Fruit fly (Drosophila melanogaster): ENCODE measurements around the gene okr.
A peak's percentile ranks its signal among the peaks of the same experiment; 100 is the strongest.

Gene okr

dm6 chr2L:2993236-2993635 lies 677 bp upstream of the okr start (continued):
- TF ChIP-seq CG13296 (GFP tag; optimal IDR thresholded peaks at IDR 0.05) (peak; percentile 14), Hey (tag; optimal IDR thresholded peaks at IDR 0.05) (peak; percentile 83), Aef1 (GFP tag; IDR thresholded peaks at IDR 0.05) (0 out of 3 replicates have a peak, but pooled peaks have one; percentile 29), CG34422 (GFP tag; IDR thresholded peaks at IDR 0.05) (peak; percentile 35; the same call in 1 of the 3 replicates), gsb (GFP tag; IDR thresholded peaks at IDR 0.05) (no peak), Ssrp (tag; optimal IDR thresholded peaks at IDR 0.05) (no peak), org-1 (GFP tag; optimal IDR thresholded peaks at IDR 0.05) (no peak), CG4328 (GFP tag; optimal IDR thresholded peaks at IDR 0.05) (peak; percentile 8), CG4360 (GFP tag; IDR thresholded peaks at IDR 0.05) (peak; percentile 93), gce (GFP tag; IDR thresholded peaks at IDR 0.05) (0 out of 3 replicates have a peak, but pooled peaks have one; percentile 26), CG12391 (tag; optimal IDR thresholded peaks at IDR 0.05) (no peak), cg (GFP tag; optimal IDR thresholded peaks at IDR 0.05) (peak; percentile 82)

dm6 chr2L:2987681-2988381 lies 4.7 kb downstream of the okr start, which contains the start of the genes Chd1 and Bem46:
Gene Chd1, minus strand, starts transcription at chr2L:2987723.
Gene Bem46, plus strand, starts transcription at chr2L:2988116.
- TF ChIP-seq ems (GFP tag; optimal IDR thresholded peaks at IDR 0.05) (peak; percentile 69), ttk (GFP tag; IDR thresholded peaks at IDR 0.05) (peak; percentile 82), CG8388 (GFP tag; optimal IDR thresholded peaks at IDR 0.05) (peak; percentile 91), wdn (GFP tag; IDR thresholded peaks at IDR 0.05) (peak; percentile 66), ken (GFP tag; IDR thresholded peaks at IDR 0.05) (peak; percentile 83), CG12155 (GFP tag; optimal IDR thresholded peaks at IDR 0.05) (peak; percentile 88), bigmax (GFP tag; optimal IDR thresholded peaks at IDR 0.05) (no peak), CG1602 (GFP tag; optimal IDR thresholded peaks at IDR 0.05) (peak; percentile 88), Fer2 (tag; optimal IDR thresholded peaks at IDR 0.05) (peak; percentile 74), H15 (GFP tag; IDR thresholded peaks at IDR 0.05) (peak; percentile 80), CG6854 (GFP tag; optimal IDR thresholded peaks at IDR 0.05) (no peak), CG15479 (GFP tag; optimal IDR thresholded peaks at IDR 0.05) (peak; percentile 1), Opbp (GFP tag; IDR thresholded peaks at IDR 0.05; ENCODE audit: partially characterized antibody) (no peak; the same call in 2 of the 3 replicates), nerfin-1 (tag; optimal IDR thresholded peaks at IDR 0.05) (peak; percentile 77), CG8089 (GFP tag; optimal IDR thresholded peaks at IDR 0.05) (peak; percentile 57), CG1647 (GFP tag; optimal IDR thresholded peaks at IDR 0.05) (peak; percentile 41), CG10979 (tag; optimal IDR thresholded peaks at IDR 0.05) (peak; percentile 77), HLH4C (GFP tag; IDR thresholded peaks at IDR 0.05; ENCODE audit: partially characterized antibody) (no peak), Sin3A (optimal IDR thresholded peaks at IDR 0.05) (peak; percentile 59), CG4730 (GFP tag; IDR thresholded peaks at IDR 0.05) (peak; percentile 86), crol (GFP tag; IDR thresholded peaks at IDR 0.05) (peak; percentile 33; the same call in 1 of the 2 replicates), CG2889 (GFP tag; IDR thresholded peaks at IDR 0.05) (peak; percentile 84; the same call in 2 of the 3 replicates), CG2116 (GFP tag; optimal IDR thresholded peaks at IDR 0.05) (peak; percentile 94), Hr51 (GFP tag; optimal IDR thresholded peaks at IDR 0.05) (peak in 1 of 2 experiments; percentile 64), Hey (tag; optimal IDR thresholded peaks at IDR 0.05) (no peak), ato (GFP tag; IDR thresholded peaks at IDR 0.05; ENCODE audit: partially characterized antibody) (no peak), Rx (GFP tag; IDR thresholded peaks at IDR 0.05) (peak; percentile 65), MBD-R2 (GFP tag; IDR thresholded peaks at IDR 0.05) (peak; percentile 90), CG11560 (tag; IDR thresholded peaks at IDR 0.05) (peak; percentile 70; the same call in 2 of the 3 replicates), bab2 (GFP tag; optimal IDR thresholded peaks at IDR 0.05) (peak; percentile 79), mam (GFP tag; optimal IDR thresholded peaks at IDR 0.05) (peak; percentile 89), tgo (GFP tag; IDR thresholded peaks at IDR 0.05) (peak; percentile 85), YL-1 (GFP tag; optimal IDR thresholded peaks at IDR 0.05) (peak; percentile 90), Elba2 (GFP tag; optimal IDR thresholded peaks at IDR 0.05) (peak; percentile 1), lmd (GFP tag; IDR thresholded peaks at IDR 0.05) (peak; percentile 90), insv (GFP tag; optimal IDR thresholded peaks at IDR 0.05) (peak in 1 of 2 experiments; percentile 54), CG6175 (GFP tag; IDR thresholded peaks at IDR 0.05) (peak; percentile 73; the same call in 1 of the 3 replicates), Hmx (GFP tag; optimal IDR thresholded peaks at IDR 0.05) (no peak)
